Worm (Caenorhabditis elegans) whole organism, late embryonic: ENCODE data around the gene K10C9.1.
A peak's percentile ranks its signal among the peaks of the same experiment; 100 is the strongest.

Experiments used
- C38D4.7 ChIP-seq: fragments of 200-800 bp; sonication (Bioruptor generic); optimal IDR thresholded peaks from 2 replicates; lab custom pipeline; 2018; ENCODE audit warnings: mild to moderate bottlenecking, missing genetic modification characterization, moderate library complexity, missing compliant biosample characterization
- F13H6.1 ChIP-seq: sonication (generic microtip); optimal IDR thresholded peaks from 2 replicates; lab custom pipeline; 2016; ENCODE audit warnings: missing genetic modification characterization, missing compliant biosample characterization
- K02D7.2 ChIP-seq: sonication (generic microtip); optimal IDR thresholded peaks from 2 replicates; lab custom pipeline; 2017; ENCODE audit warnings: mild to moderate bottlenecking, missing genetic modification characterization, missing compliant biosample characterization
- ceh-14 ChIP-seq: sonication (generic microtip); optimal IDR thresholded peaks from 2 replicates; lab custom pipeline; 2016; ENCODE audit warnings: missing genotype, missing genetic modification characterization, missing compliant biosample characterization
- ceh-19 ChIP-seq: fragments of 200-800 bp; sonication (Bioruptor generic); optimal IDR thresholded peaks from 2 replicates; lab custom pipeline; 2018; ENCODE audit warnings: mild to moderate bottlenecking, missing genetic modification characterization, missing compliant biosample characterization
- ceh-22 ChIP-seq: sonication (generic microtip); optimal IDR thresholded peaks from 2 replicates; lab custom pipeline; 2017; ENCODE audit warnings: missing biosample characterization, missing genetic modification characterization
- ceh-31 ChIP-seq: sonication (generic microtip); optimal IDR thresholded peaks from 2 replicates; lab custom pipeline; 2016; ENCODE audit warnings: missing genetic modification characterization, missing compliant biosample characterization
- ceh-48 ChIP-seq: sonication (generic microtip); optimal IDR thresholded peaks from 2 replicates; lab custom pipeline; 2016; ENCODE audit warnings: missing genetic modification characterization, inconsistent platforms, missing compliant biosample characterization
- ceh-6 ChIP-seq: fragments of 200-800 bp; sonication (Bioruptor generic); optimal IDR thresholded peaks from 2 replicates; lab custom pipeline; 2018; ENCODE audit warnings: mild to moderate bottlenecking, missing genetic modification characterization, missing compliant biosample characterization
- dmd-4 ChIP-seq: sonication (generic microtip); optimal IDR thresholded peaks from 2 replicates; lab custom pipeline; 2016; ENCODE audit warnings: borderline replicate concordance, missing genetic modification characterization, missing compliant biosample characterization
- dve-1 ChIP-seq: sonication (generic microtip); optimal IDR thresholded peaks from 2 replicates; lab custom pipeline; 2017; ENCODE audit warnings: antibody characterized with exemption, mild to moderate bottlenecking, missing genetic modification characterization, missing compliant biosample characterization
- ets-4 ChIP-seq: sonication (generic microtip); optimal IDR thresholded peaks from 2 replicates; lab custom pipeline; 2016; ENCODE audit warnings: missing genetic modification characterization, missing compliant biosample characterization
- fax-1 ChIP-seq: sonication (generic microtip); optimal IDR thresholded peaks from 2 replicates; lab custom pipeline; 2016; ENCODE audit warnings: missing genotype, missing genetic modification characterization, missing compliant biosample characterization
- hlh-15 ChIP-seq: sonication (generic microtip); optimal IDR thresholded peaks from 2 replicates; lab custom pipeline; 2016; ENCODE audit warnings: missing genetic modification characterization, missing compliant biosample characterization
- hlh-8 ChIP-seq: sonication (generic microtip); optimal IDR thresholded peaks from 2 replicates; lab custom pipeline; 2016; ENCODE audit warnings: missing genotype, missing genetic modification characterization, missing compliant biosample characterization
- madf-2 ChIP-seq: sonication (generic microtip); optimal IDR thresholded peaks from 2 replicates; lab custom pipeline; 2017; ENCODE audit warnings: missing genetic modification characterization, missing compliant biosample characterization
- nfya-1 ChIP-seq: sonication (generic microtip); optimal IDR thresholded peaks from 2 replicates; lab custom pipeline; 2017; ENCODE audit warnings: missing genetic modification characterization, mild to moderate bottlenecking, missing compliant biosample characterization, antibody characterized with exemption, moderate library complexity
- nhr-11 ChIP-seq: fragments of 150-350 bp; optimal IDR thresholded peaks from 2 replicates; lab custom pipeline; 2014; ENCODE audit warnings: missing biosample characterization, missing genetic modification characterization
- npax-4 ChIP-seq: sonication (generic microtip); optimal IDR thresholded peaks from 2 replicates; lab custom pipeline; 2016; ENCODE audit warnings: missing genetic modification characterization, missing compliant biosample characterization
- pat-9 ChIP-seq: fragments of 200-800 bp; sonication (Bioruptor generic); optimal IDR thresholded peaks from 2 replicates; lab custom pipeline; 2018; ENCODE audit warnings: mild to moderate bottlenecking, missing genetic modification characterization, moderate library complexity, missing compliant biosample characterization
- pax-1 ChIP-seq: fragments of 150-350 bp; optimal IDR thresholded peaks from 2 replicates; lab custom pipeline; 2014; ENCODE audit warnings: missing biosample characterization, missing genetic modification characterization
- pha-2 ChIP-seq: sonication (generic microtip); optimal IDR thresholded peaks from 2 replicates; lab custom pipeline; 2017; ENCODE audit warnings: mild to moderate bottlenecking, missing genetic modification characterization, missing compliant biosample characterization
- pha-4 ChIP-seq: fragments of 150-350 bp; optimal IDR thresholded peaks from 2 replicates; lab custom pipeline; 2018; ENCODE audit warnings: missing biosample characterization, missing genetic modification reagents, missing genetic modification characterization
- rnt-1 ChIP-seq: sonication (generic microtip); optimal IDR thresholded peaks from 2 replicates; lab custom pipeline; 2016; ENCODE audit warnings: missing genetic modification characterization, missing compliant biosample characterization
- sdc-2 ChIP-seq: sonication (generic microtip); optimal IDR thresholded peaks from 2 replicates; lab custom pipeline; 2016; ENCODE audit warnings: missing genotype, missing genetic modification characterization, missing compliant biosample characterization
- sox-2 ChIP-seq: fragments of 200-800 bp; sonication (Bioruptor generic); IDR thresholded peaks from 2 replicates; pipeline ENCODE4 v1.3.6; 2022; ENCODE audit warnings: missing genetic modification reagents, missing genetic modification characterization, missing compliant biosample characterization
- sox-4 ChIP-seq: sonication (generic microtip); optimal IDR thresholded peaks from 2 replicates; lab custom pipeline; 2017; ENCODE audit warnings: mild to moderate bottlenecking, missing genetic modification characterization, inconsistent platforms, missing compliant biosample characterization
- tbx-2 ChIP-seq: sonication (generic microtip); optimal IDR thresholded peaks from 2 replicates; lab custom pipeline; 2016; ENCODE audit warnings: missing genetic modification characterization, missing compliant biosample characterization
- tbx-7 ChIP-seq: sonication (generic microtip); optimal IDR thresholded peaks from 2 replicates; lab custom pipeline; 2016; ENCODE audit warnings: missing genotype, missing genetic modification characterization, missing compliant biosample characterization
- ttx-3 ChIP-seq: sonication (generic microtip); optimal IDR thresholded peaks from 2 replicates; lab custom pipeline; 2016; ENCODE audit warnings: missing genetic modification reagents, missing genetic modification characterization, missing compliant biosample characterization
- unc-3 ChIP-seq, 2 experiments: fragments of 200-800 bp in 1 of 2; sonication (Bioruptor generic) in 1 of 2; sonication (generic microtip) in 1 of 2; conservative IDR thresholded peaks in 1 of 2; optimal IDR thresholded peaks in 1 of 2; 2 replicates each; pipeline versions ENCODE4 v1.3.6 to Lab custom; 2016 to 2022; ENCODE audit warnings: missing compliant biosample characterization in 2 of 2, missing genetic modification characterization in 2 of 2, missing genetic modification reagents in 1 of 2
- unc-42 ChIP-seq: sonication (generic microtip); optimal IDR thresholded peaks from 2 replicates; lab custom pipeline; 2016; ENCODE audit warnings: missing genotype, missing genetic modification characterization, missing compliant biosample characterization
- unc-55 ChIP-seq: sonication (generic microtip); optimal IDR thresholded peaks from 2 replicates; lab custom pipeline; 2017; ENCODE audit warnings: missing biosample characterization, missing genetic modification reagents, missing genetic modification characterization
- unc-86 ChIP-seq: sonication (generic microtip); optimal IDR thresholded peaks from 2 replicates; lab custom pipeline; 2016; ENCODE audit warnings: missing genetic modification characterization, missing compliant biosample characterization
- zip-5 ChIP-seq: sonication (generic microtip); optimal IDR thresholded peaks from 2 replicates; lab custom pipeline; 2016; ENCODE audit warnings: missing genetic modification characterization, missing compliant biosample characterization
- ztf-16 ChIP-seq: sonication (generic microtip); optimal IDR thresholded peaks from 2 replicates; lab custom pipeline; 2017; ENCODE audit warnings: missing genetic modification characterization, missing compliant biosample characterization

The K10C9.1 gene

ce11 chrV:1049334-1049733, 25.7 kb upstream of the K10C9.1 start:
- TF ChIP-seq zip-5 (tag; lab: Kevin White, UChicago): no peak
- TF ChIP-seq unc-55: peak; percentile 30
- no peak for TF ChIP-seq pat-9 (tag; lab: Kevin White, UChicago)
- TF ChIP-seq ceh-6 (GFP tag; lab: Kevin White, UChicago): no peak
- peak; percentile 3 for TF ChIP-seq nfya-1 (tag; lab: Kevin White, UChicago)
- peak; percentile 23 for TF ChIP-seq ceh-48 (tag; lab: Kevin White, UChicago)
- TF ChIP-seq ceh-14: no peak
- TF ChIP-seq nhr-11 (tag; lab: Kevin White, UChicago): no peak
- no peak for TF ChIP-seq sox-2

ce11 chrV:1051651-1052050, 23.4 kb upstream of the K10C9.1 start:
- TF ChIP-seq tbx-2 (tag; lab: Kevin White, UChicago): no peak
- TF ChIP-seq ztf-16: no peak
- no peak for TF ChIP-seq C38D4.7 (GFP tag; lab: Kevin White, UChicago)
- TF ChIP-seq dmd-4 (tag; lab: Kevin White, UChicago): no peak
- TF ChIP-seq unc-55: no peak
- no peak for TF ChIP-seq pax-1
- no peak for TF ChIP-seq ceh-31
- no peak for TF ChIP-seq unc-42 (tag; lab: Kevin White, UChicago)
- TF ChIP-seq rnt-1 (tag; lab: Kevin White, UChicago): no peak
- no peak for TF ChIP-seq npax-4
- TF ChIP-seq hlh-15: no peak
- no peak for TF ChIP-seq sox-4 (tag; lab: Kevin White, UChicago)
- TF ChIP-seq F13H6.1: no peak
- no peak for TF ChIP-seq ttx-3
- no peak for TF ChIP-seq hlh-8 (tag; lab: Kevin White, UChicago)
- no peak for TF ChIP-seq unc-86 (tag; lab: Kevin White, UChicago)
- TF ChIP-seq zip-5 (tag; lab: Kevin White, UChicago): no peak
- TF ChIP-seq nfya-1 (tag; lab: Kevin White, UChicago): no peak

ce11 chrV:1052559-1053064, 22.4 kb upstream of the K10C9.1 start, which contains the start of gene K10C9.4:
TSS of gene K10C9.4 (minus strand) at chrV:1053014.
- TF ChIP-seq sdc-2 (tag; lab: Kevin White, UChicago) (no peak), dve-1 (peak; percentile 86), C38D4.7 (GFP tag; lab: Kevin White, UChicago) (no peak)

ce11 chrV:1053385-1053784, 21.7 kb upstream of the K10C9.1 start:
- TF ChIP-seq ets-4 (tag; lab: Kevin White, UChicago) (no peak), ceh-19 (GFP tag; lab: Kevin White, UChicago) (no peak), K02D7.2 (tag; lab: Kevin White, UChicago) (no peak), ceh-6 (GFP tag; lab: Kevin White, UChicago) (no peak), unc-3 (GFP tag; conservative IDR thresholded peaks at IDR 0.05; lab: Robert Waterston, UW) (no peak), unc-3 (tag; optimal IDR thresholded peaks at IDR 0.05; lab: Kevin White, UChicago) (no peak), fax-1 (tag; lab: Kevin White, UChicago) (no peak), F13H6.1 (no peak), ceh-48 (tag; lab: Kevin White, UChicago) (no peak), pha-4 (tag; lab: Kevin White, UChicago) (no peak), hlh-15 (no peak), pha-2 (tag; lab: Kevin White, UChicago) (no peak), tbx-7 (no peak), madf-2 (tag; lab: Kevin White, UChicago) (no peak), ceh-22 (tag; lab: Kevin White, UChicago) (no peak)
